Fruit fly (Drosophila melanogaster): ENCODE measurements around the gene CG34277.
A peak's percentile ranks its signal among the peaks of the same experiment; 100 is the strongest.

CG34277 gene

dm6 chr3R:5389034-5389433 lies 19.7 kb downstream of the CG34277 start (continued):
- TF ChIP-seq kni (GFP tag; optimal IDR thresholded peaks at IDR 0.05): peak; percentile 62
- no peak for TF ChIP-seq Spps (tag; optimal IDR thresholded peaks at IDR 0.05)
- TF ChIP-seq CG6175 (GFP tag; IDR thresholded peaks at IDR 0.05): 0 out of 3 replicates have a peak, but pooled peaks have one; percentile 13
- TF ChIP-seq CG14014 (GFP tag; IDR thresholded peaks at IDR 0.05): no peak
- TF ChIP-seq CrebB (tag; optimal IDR thresholded peaks at IDR 0.05): no peak
- no peak for TF ChIP-seq CG6683 (GFP tag; optimal IDR thresholded peaks at IDR 0.05)
- no peak for TF ChIP-seq CG17912 (GFP tag; optimal IDR thresholded peaks at IDR 0.05)
- TF ChIP-seq CG33213 (GFP tag; optimal IDR thresholded peaks at IDR 0.05): no peak
- TF ChIP-seq CG18764 (GFP tag; optimal IDR thresholded peaks at IDR 0.05): no peak
- TF ChIP-seq CG12659 (GFP tag; optimal IDR thresholded peaks at IDR 0.05): no peak
- no peak for TF ChIP-seq ara (GFP tag; IDR thresholded peaks at IDR 0.05)
- peak; percentile 10 for TF ChIP-seq nom (GFP tag; optimal IDR thresholded peaks at IDR 0.05)
- TF ChIP-seq gsb-n (tag; optimal IDR thresholded peaks at IDR 0.05): no peak
- no peak for TF ChIP-seq CG10431 (GFP tag; optimal IDR thresholded peaks at IDR 0.05)
- TF ChIP-seq B-H1 (GFP tag; IDR thresholded peaks at IDR 0.05): no peak
- no peak for TF ChIP-seq chif (GFP tag; optimal IDR thresholded peaks at IDR 0.05)
- TF ChIP-seq chinmo (GFP tag; IDR thresholded peaks at IDR 0.05; ENCODE audit: partially characterized antibody): 0 out of 4 replicates have a peak, but pooled peaks have one; percentile 43
- no peak for TF ChIP-seq fu2 (GFP tag; optimal IDR thresholded peaks at IDR 0.05)
- no peak for TF ChIP-seq tup (GFP tag; optimal IDR thresholded peaks at IDR 0.05)
- no peak for TF ChIP-seq tll (GFP tag; optimal IDR thresholded peaks at IDR 0.05)
- no peak for TF ChIP-seq en (GFP tag; optimal IDR thresholded peaks at IDR 0.05)
- TF ChIP-seq CG17568 (GFP tag; optimal IDR thresholded peaks at IDR 0.05): no peak
- no peak for TF ChIP-seq zen2 (GFP tag; IDR thresholded peaks at IDR 0.05; ENCODE audit: partially characterized antibody)
- TF ChIP-seq CG9727 (GFP tag; optimal IDR thresholded peaks at IDR 0.05): no peak

- TF ChIP-seq sens (GFP tag): peak; percentile 59
- peak; percentile 29; the same call in 1 of the 2 replicates for TF ChIP-seq Drgx (GFP tag; IDR thresholded peaks at IDR 0.05)
- TF ChIP-seq chn (GFP tag; optimal IDR thresholded peaks at IDR 0.05): no peak
- TF ChIP-seq CG33213 (GFP tag; optimal IDR thresholded peaks at IDR 0.05): no peak
- TF ChIP-seq Fer2 (tag; optimal IDR thresholded peaks at IDR 0.05): no peak
- TF ChIP-seq dimm (GFP tag; IDR thresholded peaks at IDR 0.05): no peak
- TF ChIP-seq E2f1 (GFP tag; IDR thresholded peaks at IDR 0.05): no peak
- TF ChIP-seq bsh (GFP tag; optimal IDR thresholded peaks at IDR 0.05): peak in 1 of 2 experiments; percentile 4
Measured at dm6 chr3R:5389435-5389834, 20.1 kb downstream of the CG34277 start.

DNA sequence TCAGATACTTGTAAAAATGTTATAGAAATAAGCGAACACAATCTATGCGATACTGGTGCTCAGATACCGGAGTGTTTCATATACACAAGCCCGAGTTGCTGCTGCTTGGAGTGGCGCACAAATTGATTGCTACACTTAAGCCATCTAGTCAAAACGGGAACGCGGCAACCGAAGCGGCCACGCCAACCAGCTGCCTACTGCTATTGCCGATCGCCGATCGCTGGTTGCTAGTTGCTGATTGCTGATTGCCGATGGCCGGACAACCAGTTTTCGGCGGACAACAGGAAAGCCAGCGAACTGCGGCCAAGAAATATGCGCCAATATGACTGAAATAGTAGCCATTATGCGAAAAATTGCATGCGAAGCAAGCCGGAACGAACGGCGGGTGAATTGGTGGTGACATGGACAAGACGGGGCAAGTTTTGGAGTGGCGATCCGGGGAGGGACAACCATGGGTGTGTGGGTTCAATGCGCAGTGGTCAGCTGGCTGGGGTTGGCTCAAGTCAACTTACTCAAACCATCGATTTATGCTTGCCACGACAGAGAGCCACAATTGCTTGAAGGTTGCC lies 20.8 kb downstream of the CG34277 start:
- TF ChIP-seq Bteb2 (GFP tag; optimal IDR thresholded peaks at IDR 0.05): no peak
- TF ChIP-seq CG9932 (GFP tag; IDR thresholded peaks at IDR 0.05): no peak
- TF ChIP-seq CG12769 (tag; optimal IDR thresholded peaks at IDR 0.05): peak; percentile 54
- TF ChIP-seq gt (GFP tag; IDR thresholded peaks at IDR 0.05): no peak
- no peak for TF ChIP-seq crp (GFP tag; optimal IDR thresholded peaks at IDR 0.05)
- no peak for TF ChIP-seq CG13123 (GFP tag; optimal IDR thresholded peaks at IDR 0.05)
- no peak for TF ChIP-seq slbo (GFP tag; IDR thresholded peaks at IDR 0.05)
- TF ChIP-seq dmrt11E (tag; optimal IDR thresholded peaks at IDR 0.05): no peak
- no peak for TF ChIP-seq zf30C (GFP tag; optimal IDR thresholded peaks at IDR 0.05)
- no peak for TF ChIP-seq CG7987 (GFP tag; optimal IDR thresholded peaks at IDR 0.05)
- TF ChIP-seq CG6272 (GFP tag; IDR thresholded peaks at IDR 0.05): no peak
- no peak for TF ChIP-seq CHES-1-like (GFP tag; optimal IDR thresholded peaks at IDR 0.05)
- no peak for TF ChIP-seq CG3407 (GFP tag; optimal IDR thresholded peaks at IDR 0.05)
- no peak for TF ChIP-seq Sox100B (GFP tag; optimal IDR thresholded peaks at IDR 0.05)
- TF ChIP-seq Rfx (GFP tag; IDR thresholded peaks at IDR 0.05): peak; percentile 15; the same call in 1 of the 2 replicates
- no peak for TF ChIP-seq en (GFP tag; optimal IDR thresholded peaks at IDR 0.05)
- peak; percentile 33 for TF ChIP-seq nom (GFP tag; optimal IDR thresholded peaks at IDR 0.05)
- no peak for TF ChIP-seq MTF-1 (GFP tag; optimal IDR thresholded peaks at IDR 0.05; ENCODE audit: borderline replicate concordance)
- TF ChIP-seq ap (GFP tag; IDR thresholded peaks at IDR 0.05): no peak
- no peak for TF ChIP-seq CG9609 (GFP tag; optimal IDR thresholded peaks at IDR 0.05)
